Worm (Caenorhabditis elegans) whole organism, L4/young adult: ENCODE data around the gene T09A5.15.

Source experiments
- W03F9.2 ChIP-seq: fragments of 150-350 bp; optimal IDR thresholded peaks from 2 replicates; lab custom pipeline; 2014; ENCODE audit warnings: missing biosample characterization, missing genetic modification characterization
- dao-5 ChIP-seq: sonication (generic microtip); optimal IDR thresholded peaks from 2 replicates; lab custom pipeline; 2016; ENCODE audit warnings: missing genotype, missing genetic modification characterization, moderate library complexity, missing compliant biosample characterization
- him-1 ChIP-seq: sonication (generic microtip); optimal IDR thresholded peaks from 2 replicates; lab custom pipeline; 2016; ENCODE audit warnings: missing genotype, missing genetic modification reagents, missing genetic modification characterization, missing compliant biosample characterization

The T09A5.15 gene

ce11 chrII:7901990-7902389, 44.2 kb downstream of the T09A5.15 start:
- TF ChIP-seq W03F9.2 (no peak), dao-5 (no peak), him-1 (tag; lab: Kevin White, UChicago) (no peak)

- TF ChIP-seq W03F9.2 (no peak), dao-5 (no peak), him-1 (tag; lab: Kevin White, UChicago) (no peak)
These were observed 49.8 kb downstream of the T09A5.15 start, which contains the start of gene best-23 for ce11 chrII:7907539-7907997. Gene best-23, minus strand, starts transcription at chrII:7907589.
